Worm (Caenorhabditis elegans): ENCODE measurements around the gene T22F3.8.
A peak's percentile ranks its signal among the peaks of the same experiment; 100 is the strongest.

The T22F3.8 gene

ce11 chrV:3581643-3582042, 23.6 kb downstream of the T22F3.8 start:
- TF ChIP-seq lag-1 (GFP tag; IDR thresholded peaks at IDR 0.05) (0 out of 2 replicates have a peak, but pooled peaks have one; percentile 5), gei-17 (GFP tag; optimal IDR thresholded peaks at IDR 0.05) (no peak), zfh-2 (GFP tag; conservative IDR thresholded peaks at IDR 0.05) (peak; percentile 65), cebp-2 (GFP tag; IDR thresholded peaks at IDR 0.05) (no peak), akir-1 (GFP tag; optimal IDR thresholded peaks at IDR 0.05) (no peak), dpff-1 (tag; optimal IDR thresholded peaks at IDR 0.05) (no peak), hmg-1.2 (GFP tag; IDR thresholded peaks at IDR 0.05) (no peak), egrh-3 (GFP tag; IDR thresholded peaks at IDR 0.05) (peak; percentile 6; the same call in 1 of the 2 replicates), F23B12.7 (tag; optimal IDR thresholded peaks at IDR 0.05; ENCODE audit: insufficient read depth) (no peak), lin-26 (GFP tag; IDR thresholded peaks at IDR 0.05) (no peak), hmg-20 (GFP tag; IDR thresholded peaks at IDR 0.05) (no peak), ztf-22 (GFP tag; optimal IDR thresholded peaks at IDR 0.05) (no peak)

ce11 chrV:3581034-3581433, 24.2 kb downstream of the T22F3.8 start:
- TF ChIP-seq ztf-18 (tag; optimal IDR thresholded peaks at IDR 0.05): no peak
- TF ChIP-seq D2030.7 (GFP tag; IDR thresholded peaks at IDR 0.05): no peak
- TF ChIP-seq nhr-80 (tag; optimal IDR thresholded peaks at IDR 0.05): no peak
- TF ChIP-seq attf-5 (GFP tag; optimal IDR thresholded peaks at IDR 0.05): peak; percentile 2
- no peak for TF ChIP-seq lsl-1 (GFP tag; optimal IDR thresholded peaks at IDR 0.05)
- no peak for TF ChIP-seq F52B5.7 (tag; optimal IDR thresholded peaks at IDR 0.05)

- TF ChIP-seq F55B11.4 (tag; optimal IDR thresholded peaks at IDR 0.05; ENCODE audit: borderline replicate concordance, insufficient read depth) (no peak), lag-1 (GFP tag; IDR thresholded peaks at IDR 0.05) (no peak), madf-3 (GFP tag; IDR thresholded peaks at IDR 0.05) (0 out of 2 replicates have a peak, but pooled peaks have one; percentile 9), snpc-1.3 (tag; optimal IDR thresholded peaks at IDR 0.05; ENCODE audit: insufficient read depth) (no peak), bed-2 (GFP tag; IDR thresholded peaks at IDR 0.05) (no peak), ceh-100 (GFP tag; IDR thresholded peaks at IDR 0.05) (no peak), snpc-1.1 (tag; optimal IDR thresholded peaks at IDR 0.05; ENCODE audit: insufficient read depth) (no peak), Y56A3A.18 (GFP tag; IDR thresholded peaks at IDR 0.05) (peak; percentile 23; the same call in 1 of the 2 replicates), lin-40 (tag; optimal IDR thresholded peaks at IDR 0.05) (no peak), cebp-1 (GFP tag; IDR thresholded peaks at IDR 0.05) (no peak), cebp-1 (tag; optimal IDR thresholded peaks at IDR 0.05) (no peak), F37B4.10 (GFP tag; IDR thresholded peaks at IDR 0.05) (no peak), hlh-12 (tag; optimal IDR thresholded peaks at IDR 0.05) (no peak)
These were observed 24.8 kb downstream of the T22F3.8 start for ce11 chrV:3580385-3580784.

ce11 chrV:3579795-3580194, 25.4 kb downstream of the T22F3.8 start:
- TF ChIP-seq xnd-1 (tag; optimal IDR thresholded peaks at IDR 0.05) (no peak), nhr-80 (tag; optimal IDR thresholded peaks at IDR 0.05) (peak; percentile 58), fkh-3 (tag; optimal IDR thresholded peaks at IDR 0.05) (no peak), ztf-22 (GFP tag; optimal IDR thresholded peaks at IDR 0.05) (no peak), cebp-2 (GFP tag; IDR thresholded peaks at IDR 0.05) (no peak), hlh-26 (GFP tag; conservative IDR thresholded peaks at IDR 0.05) (no peak), madf-3 (GFP tag; IDR thresholded peaks at IDR 0.05) (no peak), egrh-3 (GFP tag; IDR thresholded peaks at IDR 0.05) (no peak), egl-44 (GFP tag; IDR thresholded peaks at IDR 0.05) (no peak), K12H6.12 (tag; optimal IDR thresholded peaks at IDR 0.05) (no peak), bed-1 (GFP tag; IDR thresholded peaks at IDR 0.05) (no peak), ets-4 (GFP tag; optimal IDR thresholded peaks at IDR 0.05) (no peak), ceh-79 (tag; optimal IDR thresholded peaks at IDR 0.05) (no peak), snpc-1.3 (tag; optimal IDR thresholded peaks at IDR 0.05; ENCODE audit: insufficient read depth) (no peak), hmg-1.2 (GFP tag; IDR thresholded peaks at IDR 0.05) (peak; percentile 51), lin-40 (tag; optimal IDR thresholded peaks at IDR 0.05) (no peak), Y67H2A.10 (GFP tag; conservative IDR thresholded peaks at IDR 0.05) (no peak), B0035.1 (tag; optimal IDR thresholded peaks at IDR 0.05) (no peak), mes-4 (tag; optimal IDR thresholded peaks at IDR 0.05) (no peak), zfh-2 (GFP tag; conservative IDR thresholded peaks at IDR 0.05) (no peak; the same call in 1 of the 2 replicates), F57A8.1 (GFP tag; optimal IDR thresholded peaks at IDR 0.05) (no peak), ccch-3 (GFP tag; optimal IDR thresholded peaks at IDR 0.05) (no peak), hsf-1 (GFP tag; IDR thresholded peaks at IDR 0.05) (no peak)

Measured in whole organism, young adult.